Worm (Caenorhabditis elegans) whole organism, dauer: ENCODE data around the gene Y73C8B.9.

Experiments
- unc-62 ChIP-seq: sonication (generic microtip); optimal IDR thresholded peaks from 2 replicates; lab custom pipeline; 2017; ENCODE audit warnings: missing biosample characterization, missing genetic modification reagents, missing genetic modification characterization

The Y73C8B.9 gene

DNA sequence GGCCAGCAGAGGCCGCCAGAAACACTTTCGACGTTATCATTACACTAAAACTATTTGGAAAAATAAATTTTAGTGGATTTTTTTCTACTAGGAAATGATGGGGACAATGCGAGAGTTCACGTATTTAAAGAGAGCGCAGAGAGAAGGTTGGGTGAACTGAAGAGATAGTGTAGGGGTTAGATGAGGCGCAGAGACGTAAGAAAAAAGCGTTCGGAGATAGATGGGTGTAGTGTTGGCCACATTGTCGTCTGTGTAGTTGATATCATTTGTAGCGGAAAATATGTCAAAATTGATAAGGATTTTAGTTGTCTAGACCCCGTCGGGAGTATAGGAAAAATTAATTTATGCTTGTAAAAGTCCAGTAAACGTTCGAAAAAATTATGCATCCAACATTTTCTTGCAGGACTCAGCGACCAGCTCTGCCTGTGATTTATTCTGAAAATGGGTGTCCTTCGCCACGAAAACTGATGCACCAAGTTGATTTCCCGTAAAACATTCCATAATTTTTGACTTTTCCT lies at the start of gene Y73C8B.9, which contains the start of gene Y73C8B.3:
TSS of gene Y73C8B.9 (plus strand) at position 468 of the 518 bp plus-strand sequence.
TSS of gene Y73C8B.3 (minus strand) at position 147 of the 518 bp plus-strand sequence.
- TF ChIP-seq unc-62 (GFP tag; lab: Kevin White, UChicago): no peak

DNA sequence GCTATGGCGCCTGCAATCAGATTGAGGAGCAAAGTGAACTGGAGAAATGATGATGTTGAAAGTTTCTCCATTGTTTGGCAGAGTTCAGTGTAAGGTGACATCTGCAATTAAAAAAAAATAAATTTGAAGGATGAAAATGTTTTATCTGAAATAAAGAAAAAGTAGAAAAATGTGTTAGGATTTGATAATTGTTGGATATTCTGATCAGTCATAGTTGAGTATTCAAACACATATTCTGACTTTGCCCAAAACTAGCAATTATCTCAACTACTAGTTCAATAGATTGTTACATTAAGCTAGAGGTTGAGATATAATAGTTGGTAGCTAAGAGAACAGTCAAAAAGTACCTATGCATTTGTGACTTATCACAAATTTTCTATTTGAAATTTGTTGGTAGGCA lies 48.9 kb upstream of the Y73C8B.9 start, which contains the start of gene srab-10:
TSS of gene srab-10 (minus strand) at position 101 of the 400 bp plus-strand sequence.
- no peak for TF ChIP-seq unc-62 (GFP tag; lab: Kevin White, UChicago)

DNA sequence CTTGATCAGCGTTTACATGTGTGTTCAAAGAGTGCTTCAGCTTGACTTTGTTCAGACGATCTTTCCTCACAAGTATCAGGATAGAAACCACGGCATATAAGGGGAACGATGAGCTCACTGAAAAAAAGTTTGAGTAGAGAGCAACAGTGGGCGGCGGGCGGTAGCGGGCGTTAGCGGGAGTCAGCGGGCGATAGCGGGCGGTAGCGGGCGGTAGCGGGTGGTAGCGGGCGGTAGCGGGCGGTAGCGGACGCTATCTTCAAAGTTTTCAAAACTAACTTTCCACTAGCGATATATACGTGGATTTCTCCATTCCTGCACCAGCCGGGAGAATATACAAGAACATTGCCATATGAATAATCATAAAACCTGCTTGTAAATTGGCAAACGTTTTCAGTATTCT lies 48.1 kb upstream of the Y73C8B.9 start:
- TF ChIP-seq unc-62 (GFP tag; lab: Kevin White, UChicago): no peak

DNA sequence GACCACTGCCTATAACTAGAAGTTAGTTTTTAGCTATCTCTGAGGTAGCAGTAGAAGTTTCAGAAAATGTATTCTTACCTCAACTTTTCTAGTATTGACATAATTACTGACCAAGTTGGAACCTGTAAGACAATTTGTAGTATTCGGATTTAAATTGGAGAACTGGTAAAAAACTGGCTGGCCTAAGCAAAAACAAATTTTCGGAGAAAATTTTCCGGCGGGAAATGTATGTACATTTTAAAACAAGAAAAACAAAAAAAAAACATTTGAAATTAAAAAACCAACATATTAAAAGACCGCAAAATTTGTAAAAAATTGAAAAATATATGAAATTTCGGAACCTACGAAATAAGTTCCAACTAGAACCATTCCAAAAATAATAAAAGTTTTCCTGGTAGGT lies 46.4 kb upstream of the Y73C8B.9 start, which contains the start of gene srab-11:
TSS of gene srab-11 (minus strand) at position 101 of the 400 bp plus-strand sequence.
- no peak for TF ChIP-seq unc-62 (GFP tag; lab: Kevin White, UChicago)

DNA sequence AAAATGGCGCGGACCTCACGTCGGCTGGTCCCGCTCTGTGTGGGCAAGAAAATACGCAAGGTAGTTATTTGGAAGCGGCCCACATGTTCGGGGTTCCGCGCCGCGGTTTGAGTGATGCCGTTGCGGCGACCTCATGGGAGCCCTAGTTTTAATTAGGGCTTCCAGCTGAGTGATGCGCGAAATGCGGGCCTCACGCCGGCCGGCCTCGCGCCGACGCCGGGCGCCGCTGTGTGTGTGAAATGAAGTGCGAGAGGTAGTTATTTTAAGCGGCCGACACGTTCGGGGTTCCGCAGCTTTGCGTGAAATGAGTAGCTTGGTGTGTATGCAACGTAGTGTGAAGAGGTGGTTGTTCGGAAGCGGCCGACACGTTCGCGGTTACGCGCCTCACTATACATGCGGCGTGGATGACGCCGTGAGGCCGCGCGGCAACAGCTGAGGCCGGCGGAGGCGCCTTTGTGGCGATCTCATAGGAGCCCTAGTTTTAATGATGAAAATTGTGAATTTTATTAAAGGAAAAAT lies 43.4 kb upstream of the Y73C8B.9 start:
- no peak for TF ChIP-seq unc-62 (GFP tag; lab: Kevin White, UChicago)

DNA sequence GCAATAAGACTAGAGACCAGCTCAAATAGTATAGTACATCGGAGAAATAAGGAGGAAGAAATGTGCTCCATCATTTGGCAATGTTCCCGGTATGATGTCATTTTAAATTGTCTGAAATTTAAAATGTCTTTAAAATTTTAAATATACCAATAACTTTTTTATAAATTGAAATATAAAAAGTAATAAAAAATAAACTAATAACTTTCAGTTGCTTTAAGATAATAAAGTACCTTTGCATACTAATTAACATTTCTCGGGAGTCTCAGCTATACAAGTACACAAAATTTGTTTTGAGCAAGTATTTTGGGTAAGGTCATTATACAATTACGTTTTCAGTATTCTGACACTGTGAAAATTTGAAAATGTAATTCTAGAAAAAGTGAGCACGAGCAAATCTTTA lies 41.5 kb upstream of the Y73C8B.9 start, which contains the start of gene srab-6:
TSS of gene srab-6 (minus strand) at position 101 of the 400 bp plus-strand sequence.
- TF ChIP-seq unc-62 (GFP tag; lab: Kevin White, UChicago): no peak

DNA sequence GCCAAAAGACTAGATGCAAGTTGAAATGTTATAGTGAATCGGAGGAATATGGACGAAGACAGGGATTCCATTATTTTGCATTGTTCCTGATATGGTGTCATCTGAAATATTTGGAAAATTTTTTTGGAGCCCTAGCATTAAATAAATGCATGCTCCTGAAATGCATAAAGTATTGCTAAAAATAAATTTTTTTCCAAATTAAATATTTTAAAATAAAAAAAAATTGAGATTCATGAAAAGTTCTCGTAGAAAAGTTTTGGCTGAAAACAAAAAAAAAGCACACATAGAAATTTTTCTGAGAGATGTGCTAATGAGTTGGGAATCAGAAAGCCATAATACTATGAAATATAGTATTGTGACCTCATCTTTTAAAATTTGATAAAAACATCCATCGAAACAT lies 38.3 kb upstream of the Y73C8B.9 start, which contains the start of gene srab-7:
TSS of gene srab-7 (minus strand) at position 101 of the 400 bp plus-strand sequence.
- no peak for TF ChIP-seq unc-62 (GFP tag; lab: Kevin White, UChicago)

DNA sequence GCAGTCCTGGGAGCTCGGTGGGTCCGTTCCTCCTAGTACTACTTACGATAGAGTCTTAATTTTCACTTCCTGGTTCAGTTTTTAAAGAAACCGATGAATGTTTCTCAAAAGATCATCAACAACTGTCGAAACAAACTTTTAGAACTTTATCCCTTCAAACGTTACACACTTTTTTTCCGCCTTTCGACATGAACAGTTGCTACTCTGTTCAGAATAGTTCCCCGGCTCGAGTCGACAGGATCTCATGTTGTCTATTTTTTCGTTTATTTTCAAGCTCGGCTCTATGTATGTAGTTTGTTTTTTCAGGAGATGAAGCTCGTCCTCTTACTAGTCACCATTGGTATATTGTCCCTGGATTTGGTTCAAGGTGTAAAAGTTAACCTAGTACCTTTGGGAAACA lies 36.6 kb upstream of the Y73C8B.9 start, which contains the start of gene exh-1:
TSS of gene exh-1 (plus strand) at position 301 of the 400 bp plus-strand sequence.
- TF ChIP-seq unc-62 (GFP tag; lab: Kevin White, UChicago): no peak

DNA sequence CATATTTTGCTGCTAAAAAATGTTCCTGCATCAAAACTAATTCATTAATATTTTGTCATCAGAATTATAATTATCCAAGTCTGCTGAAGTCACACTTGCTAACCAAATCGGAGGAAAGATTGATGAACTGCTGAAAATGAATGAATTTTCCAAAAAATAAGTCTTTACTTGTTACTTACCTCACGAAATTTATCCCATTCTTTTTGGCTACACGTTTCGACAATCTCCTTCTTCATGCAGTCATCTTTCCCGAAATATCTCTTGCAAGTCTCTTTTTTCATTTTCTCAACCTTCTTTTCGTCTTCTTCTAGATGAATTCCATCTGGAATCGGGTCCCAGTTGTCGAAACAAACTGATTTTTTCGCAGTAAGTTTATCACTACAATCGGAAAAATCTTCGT lies 35.0 kb upstream of the Y73C8B.9 start:
- TF ChIP-seq unc-62 (GFP tag; lab: Kevin White, UChicago): no peak

DNA sequence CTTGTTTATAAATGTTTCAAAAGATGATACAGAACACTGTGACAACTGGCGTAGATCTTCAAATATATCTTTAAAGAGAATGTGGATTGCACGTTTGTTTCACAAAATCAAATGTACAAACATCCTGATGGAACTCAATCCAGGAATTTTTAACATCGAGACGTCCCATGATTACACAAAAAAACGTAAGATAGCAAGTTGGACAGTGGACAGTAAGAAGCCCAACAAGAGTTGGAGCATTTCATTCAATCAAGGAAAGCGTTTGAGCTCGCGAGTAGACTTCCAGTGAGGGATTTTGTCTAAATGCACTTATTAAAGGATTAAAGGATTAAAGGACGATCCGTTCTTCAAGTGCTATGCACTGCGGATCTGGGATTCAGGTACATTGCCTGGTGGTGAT lies 34.1 kb upstream of the Y73C8B.9 start, which contains the start of gene C36C5.12:
TSS of gene C36C5.12 (minus strand) at position 101 of the 400 bp plus-strand sequence.
- no peak for TF ChIP-seq unc-62 (GFP tag; lab: Kevin White, UChicago)

DNA sequence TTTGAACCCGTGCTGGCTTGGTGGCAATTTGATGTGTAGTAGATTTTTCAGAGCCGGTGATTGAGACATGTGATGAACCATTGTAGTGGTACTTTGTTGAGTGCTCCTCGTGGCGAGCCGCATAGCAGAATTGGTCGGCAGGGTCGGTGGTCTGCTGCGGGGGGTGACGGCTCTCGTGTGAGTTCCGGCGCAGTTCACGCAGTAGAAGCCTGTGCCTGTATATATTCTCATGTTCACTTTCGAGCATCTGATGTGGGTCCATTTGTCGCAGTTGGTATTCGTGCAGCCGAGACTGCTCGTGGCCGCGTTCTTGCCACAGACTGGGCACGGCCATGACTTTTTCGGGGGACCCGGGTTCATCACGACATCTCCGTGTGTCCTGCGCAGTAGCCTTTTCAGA lies 31.1 kb upstream of the Y73C8B.9 start:
- no peak for TF ChIP-seq unc-62 (GFP tag; lab: Kevin White, UChicago)

DNA sequence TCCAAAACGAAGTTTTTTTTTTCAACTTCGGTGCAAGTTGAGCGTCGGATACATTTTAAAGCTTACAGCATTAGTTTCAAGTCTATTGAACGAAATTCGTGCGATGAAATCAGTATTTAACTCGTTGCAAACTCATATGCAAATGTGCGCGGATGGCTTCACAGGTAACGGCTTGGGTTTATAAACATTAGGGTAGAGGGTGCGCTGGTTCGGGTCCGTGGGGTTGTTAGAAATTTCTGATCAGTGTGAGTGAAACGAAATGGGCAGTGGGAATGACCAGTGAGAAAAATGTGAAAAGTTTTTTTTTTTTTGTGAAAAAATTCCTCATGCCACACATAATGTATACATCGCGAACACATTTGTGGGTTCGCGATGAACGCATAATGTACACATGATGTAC lies 30.2 kb upstream of the Y73C8B.9 start:
- TF ChIP-seq unc-62 (GFP tag; lab: Kevin White, UChicago): no peak

DNA sequence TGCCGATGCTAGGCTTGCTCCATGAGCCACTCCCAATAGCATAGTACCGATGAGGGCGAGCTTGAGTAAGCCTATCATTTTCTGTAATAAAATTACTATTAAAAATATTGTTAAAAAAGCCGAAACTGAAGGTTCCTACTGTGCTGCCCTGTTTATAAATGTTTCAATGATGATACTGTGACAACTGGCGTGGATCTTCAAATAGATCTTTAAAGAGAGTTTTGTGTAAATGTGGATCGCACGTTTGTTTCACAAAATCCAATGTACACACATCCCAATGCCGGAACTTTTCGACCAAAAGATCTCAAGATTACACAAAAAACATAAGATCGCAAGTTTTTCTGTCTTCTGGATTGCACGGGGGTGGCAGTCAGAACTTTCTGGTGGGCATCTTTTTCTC lies 27.9 kb upstream of the Y73C8B.9 start, which contains the start of gene C36C5.14:
TSS of gene C36C5.14 (minus strand) at position 101 of the 400 bp plus-strand sequence.
- TF ChIP-seq unc-62 (GFP tag; lab: Kevin White, UChicago): no peak

DNA sequence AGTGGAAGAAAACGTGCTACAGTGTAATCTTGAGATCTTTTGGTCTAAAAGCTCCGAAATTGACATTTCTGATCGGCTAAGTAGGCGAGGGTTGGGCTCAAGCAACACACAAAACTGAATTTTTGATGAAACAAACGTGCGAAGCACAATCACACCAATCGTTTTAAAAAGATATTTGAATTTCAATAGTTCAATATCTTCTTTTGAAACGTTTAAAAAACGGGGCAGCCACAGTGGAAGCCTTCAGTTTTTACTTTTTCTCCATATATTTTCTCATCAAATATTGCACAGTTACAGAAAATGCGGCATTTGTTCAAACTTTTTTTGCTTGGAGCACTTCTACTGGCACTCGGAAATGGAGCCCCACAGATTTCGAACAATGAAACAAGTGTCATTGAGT lies 27.1 kb upstream of the Y73C8B.9 start, which contains the start of gene C36C5.4:
TSS of gene C36C5.4 (plus strand) at position 301 of the 400 bp plus-strand sequence.
- TF ChIP-seq unc-62 (GFP tag; lab: Kevin White, UChicago): no peak

DNA sequence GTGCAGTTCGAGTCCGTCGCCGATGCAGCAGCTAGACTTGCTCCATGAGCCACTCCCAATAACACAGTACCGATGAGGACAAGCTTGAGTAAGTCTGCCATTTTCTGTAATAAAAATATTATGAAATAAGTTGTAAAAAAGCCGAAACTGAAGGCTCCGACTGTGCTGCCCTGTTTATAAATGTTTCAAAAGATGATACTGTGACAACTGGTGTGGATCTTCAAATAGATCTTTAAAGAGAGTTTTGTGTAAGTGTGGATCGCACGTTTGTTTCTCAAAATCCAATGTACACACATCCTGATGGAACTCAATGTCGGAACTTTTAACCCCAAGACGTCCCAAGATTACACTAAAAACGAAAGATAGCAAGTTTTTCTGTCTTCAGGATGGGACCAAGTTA lies 24.7 kb upstream of the Y73C8B.9 start, which contains the start of gene C36C5.15:
TSS of gene C36C5.15 (minus strand) at position 101 of the 400 bp plus-strand sequence.
- no peak for TF ChIP-seq unc-62 (GFP tag; lab: Kevin White, UChicago)

DNA sequence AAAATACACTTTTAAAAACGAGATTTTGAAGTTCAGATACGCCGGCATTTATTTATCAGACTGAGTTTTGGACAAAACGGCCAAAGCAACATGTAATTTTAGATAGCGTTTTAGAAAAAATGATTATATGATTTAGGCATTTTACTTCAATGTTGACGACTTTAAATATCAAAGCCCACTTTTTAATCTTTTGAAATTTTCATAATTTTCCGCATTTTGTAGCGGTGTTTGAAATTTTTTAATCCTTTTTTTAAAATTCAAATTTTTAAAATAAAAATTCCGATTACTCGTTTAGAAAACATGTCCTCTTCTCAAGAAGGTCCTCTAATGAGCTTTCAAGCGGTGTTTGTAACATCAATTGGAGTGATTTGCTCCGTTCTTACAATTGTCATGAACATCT lies 23.5 kb upstream of the Y73C8B.9 start, which contains the start of gene srbc-6:
TSS of gene srbc-6 (plus strand) at position 301 of the 400 bp plus-strand sequence.
- no peak for TF ChIP-seq unc-62 (GFP tag; lab: Kevin White, UChicago)
